Worm (Caenorhabditis elegans): Measurements from ENCODE around the gene nhr-114.

DNA sequence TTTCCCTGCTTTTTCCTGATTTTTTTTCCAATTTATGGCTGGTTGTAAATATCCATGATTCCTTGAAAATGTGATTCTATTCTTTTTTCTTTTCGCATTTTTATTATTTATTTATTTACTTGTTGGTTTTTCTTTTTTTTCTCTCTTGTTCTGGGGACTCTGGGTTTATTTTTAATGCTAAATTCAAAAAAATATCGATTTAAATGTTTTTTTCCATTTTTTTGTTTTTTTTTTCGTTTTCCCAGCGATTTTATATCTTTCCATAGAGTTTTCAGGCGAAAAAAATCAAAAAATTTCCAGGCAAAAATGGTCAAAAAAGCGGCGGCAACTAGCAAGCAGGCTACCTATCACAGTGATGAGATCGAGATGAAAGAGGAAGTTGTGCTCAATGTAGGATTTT lies 12.2 kb downstream of the nhr-114 start, which contains the start of gene rpac-40:
- TF ChIP-seq C34F6.9 (tag; optimal IDR thresholded peaks at IDR 0.05): no peak
- TF ChIP-seq zag-1 (tag; optimal IDR thresholded peaks at IDR 0.05): no peak
- TF ChIP-seq ztf-11 (tag; optimal IDR thresholded peaks at IDR 0.05): no peak
- no peak for TF ChIP-seq nhr-77 (tag; optimal IDR thresholded peaks at IDR 0.05)
- TF ChIP-seq dmd-4 (tag; optimal IDR thresholded peaks at IDR 0.05): no peak
- no peak for TF ChIP-seq ama-1 (optimal IDR thresholded peaks at IDR 0.05)
- no peak for TF ChIP-seq egl-27 (tag; optimal IDR thresholded peaks at IDR 0.05)
- TF ChIP-seq elt-1 (tag; optimal IDR thresholded peaks at IDR 0.05): no peak
- no peak for TF ChIP-seq mbf-1 (tag; optimal IDR thresholded peaks at IDR 0.05)
- TF ChIP-seq sma-9 (GFP tag; optimal IDR thresholded peaks at IDR 0.05): no peak
- no peak for TF ChIP-seq sma-9 (tag; optimal IDR thresholded peaks at IDR 0.05)
- TF ChIP-seq blmp-1 (tag; optimal IDR thresholded peaks at IDR 0.05; ENCODE audit: insufficient read depth): no peak
- TF ChIP-seq R02D3.7 (tag; optimal IDR thresholded peaks at IDR 0.05): no peak
- TF ChIP-seq ceh-82 (tag; optimal IDR thresholded peaks at IDR 0.05): no peak
